Worm (Caenorhabditis elegans) whole organism, young adult: Measurements from ENCODE around the gene gtf-2F1.

Source experiments
- B0019.2 ChIP-seq: fragments of 200-800 bp; sonication (Bioruptor generic); conservative IDR thresholded peaks from 2 replicates; pipeline ENCODE4 v1.3.6; 2022; ENCODE audit warnings: missing genetic modification reagents, missing genetic modification characterization, missing compliant biosample characterization
- C17E4.6 ChIP-seq: fragments of 200-800 bp; sonication (Bioruptor generic); IDR thresholded peaks from 2 replicates; pipeline ENCODE4 v1.3.6; 2022; ENCODE audit warnings: missing genetic modification reagents, missing genetic modification characterization, missing compliant biosample characterization
- F10E7.11 ChIP-seq: sonication (generic microtip); optimal IDR thresholded peaks from 2 replicates; lab custom pipeline; 2017; ENCODE audit warnings: mild to moderate bottlenecking, missing genetic modification characterization, moderate library complexity, missing compliant biosample characterization
- F22D6.2 ChIP-seq: sonication (generic microtip); optimal IDR thresholded peaks from 2 replicates; lab custom pipeline; 2016; ENCODE audit warnings: mild to moderate bottlenecking, missing genetic modification characterization, missing compliant biosample characterization
- F23B12.7 ChIP-seq: sonication (generic microtip); optimal IDR thresholded peaks from 2 replicates; lab custom pipeline; 2017; ENCODE audit warnings: missing genetic modification characterization, mild to moderate bottlenecking, missing compliant biosample characterization, antibody characterized with exemption, moderate library complexity; ENCODE audit not compliant: insufficient read depth
- T26A5.8 ChIP-seq: sonication (generic microtip); optimal IDR thresholded peaks from 2 replicates; lab custom pipeline; 2016; ENCODE audit warnings: missing genetic modification characterization, missing compliant biosample characterization
- Y56A3A.18 ChIP-seq: fragments of 200-800 bp; sonication (Bioruptor generic); IDR thresholded peaks from 2 replicates; pipeline ENCODE4 v1.3.6; 2022; ENCODE audit warnings: missing genetic modification reagents, missing genetic modification characterization, missing compliant biosample characterization
- Y79H2A.3 ChIP-seq: fragments of 200-800 bp; sonication (Bioruptor generic); conservative IDR thresholded peaks from 2 replicates; pipeline ENCODE4 v1.3.6; 2022; ENCODE audit warnings: missing genetic modification reagents, missing genetic modification characterization, missing compliant biosample characterization
- Y95B8A.8 ChIP-seq: fragments of 200-800 bp; sonication (Bioruptor generic); IDR thresholded peaks from 2 replicates; pipeline ENCODE4 v1.3.6; 2022; ENCODE audit warnings: missing genetic modification reagents, missing genetic modification characterization, missing compliant biosample characterization
- akir-1 ChIP-seq: fragments of 200-800 bp; sonication (Bioruptor generic); optimal IDR thresholded peaks from 2 replicates; lab custom pipeline; 2018; ENCODE audit warnings: mild to moderate bottlenecking, missing genetic modification characterization, moderate library complexity, missing compliant biosample characterization
- athp-1 ChIP-seq: sonication (generic microtip); optimal IDR thresholded peaks from 2 replicates; lab custom pipeline; 2017; ENCODE audit warnings: mild to moderate bottlenecking, missing genetic modification characterization, missing compliant biosample characterization
- attf-3 ChIP-seq: fragments of 200-800 bp; sonication (Bioruptor generic); conservative IDR thresholded peaks from 2 replicates; pipeline ENCODE4 v1.3.6; 2022; ENCODE audit warnings: missing genetic modification reagents, missing genetic modification characterization, missing compliant biosample characterization
- ceh-27 ChIP-seq: fragments of 200-800 bp; sonication (Bioruptor generic); optimal IDR thresholded peaks from 2 replicates; lab custom pipeline; 2018; ENCODE audit warnings: mild to moderate bottlenecking, missing genetic modification characterization, moderate library complexity, missing compliant biosample characterization
- ceh-58 ChIP-seq: fragments of 200-800 bp; sonication (Bioruptor generic); IDR thresholded peaks from 2 replicates; pipeline ENCODE4 v1.3.6; 2022; ENCODE audit warnings: missing genetic modification characterization, missing compliant biosample characterization
- egl-18 ChIP-seq: fragments of 200-800 bp; sonication (Bioruptor generic); IDR thresholded peaks from 2 replicates; pipeline ENCODE4 v1.3.6; 2022; ENCODE audit warnings: missing genetic modification reagents, missing genetic modification characterization, missing compliant biosample characterization
- ekl-4 ChIP-seq: fragments of 200-800 bp; sonication (Bioruptor generic); IDR thresholded peaks from 2 replicates; pipeline ENCODE4 v1.3.6; 2022; ENCODE audit warnings: missing genetic modification reagents, missing genetic modification characterization, missing compliant biosample characterization
- fkh-3 ChIP-seq: sonication (generic microtip); optimal IDR thresholded peaks from 2 replicates; lab custom pipeline; 2016; ENCODE audit warnings: mild to moderate bottlenecking, missing genetic modification characterization, missing compliant biosample characterization
- him-1 ChIP-seq: sonication (generic microtip); optimal IDR thresholded peaks from 2 replicates; lab custom pipeline; 2016; ENCODE audit warnings: missing genotype, missing genetic modification reagents, missing genetic modification characterization, missing compliant biosample characterization
- hlh-26 ChIP-seq: fragments of 200-800 bp; sonication (Bioruptor generic); conservative IDR thresholded peaks from 2 replicates; pipeline ENCODE4 v1.3.6; 2022; ENCODE audit warnings: missing genetic modification reagents, missing genetic modification characterization, missing compliant biosample characterization
- hmg-20 ChIP-seq: fragments of 200-800 bp; sonication (Bioruptor generic); IDR thresholded peaks from 2 replicates; pipeline ENCODE4 v1.3.6; 2022; ENCODE audit warnings: missing genetic modification reagents, missing genetic modification characterization, missing compliant biosample characterization
- madf-6 ChIP-seq: fragments of 200-800 bp; sonication (Bioruptor generic); IDR thresholded peaks from 2 replicates; pipeline ENCODE4 v1.3.6; 2022; ENCODE audit warnings: missing genetic modification reagents, missing genetic modification characterization, missing compliant biosample characterization
- nfyb-1 ChIP-seq: fragments of 200-800 bp; sonication (Bioruptor generic); IDR thresholded peaks from 2 replicates; pipeline ENCODE4 v1.3.6; 2022; ENCODE audit warnings: missing genetic modification reagents, missing genetic modification characterization, missing compliant biosample characterization
- rpc-1 ChIP-seq, 2 experiments: fragments of 150-350 bp in 1 of 2; sonication (generic microtip) in 1 of 2; optimal IDR thresholded peaks; 2 replicates each; lab custom pipeline; 2014 to 2018; ENCODE audit warnings: missing biosample characterization in 1 of 2, missing genetic modification characterization in 1 of 2, missing genetic modification reagents in 1 of 2, missing genotype in 1 of 2
- snpc-1.1 ChIP-seq: sonication (generic microtip); optimal IDR thresholded peaks from 2 replicates; lab custom pipeline; 2017; ENCODE audit warnings: missing genetic modification characterization, mild to moderate bottlenecking, missing compliant biosample characterization, antibody characterized with exemption, moderate library complexity, missing genotype, missing genetic modification reagents; ENCODE audit not compliant: insufficient read depth
- snpc-1.3 ChIP-seq: sonication (generic microtip); optimal IDR thresholded peaks from 2 replicates; lab custom pipeline; 2017; ENCODE audit warnings: missing genetic modification characterization, mild to moderate bottlenecking, missing compliant biosample characterization, antibody characterized with exemption, moderate library complexity, missing genotype, missing genetic modification reagents; ENCODE audit not compliant: insufficient read depth
- somi-1 ChIP-seq: fragments of 200-800 bp; sonication (Bioruptor generic); optimal IDR thresholded peaks from 2 replicates; lab custom pipeline; 2018; ENCODE audit warnings: mild to moderate bottlenecking, missing genetic modification characterization, missing compliant biosample characterization
- tbp1 ChIP-seq: fragments of 200-800 bp; sonication (Bioruptor generic); optimal IDR thresholded peaks from 2 replicates; lab custom pipeline; 2018; ENCODE audit warnings: mild to moderate bottlenecking, missing genetic modification characterization, missing compliant biosample characterization
- tlf-1 ChIP-seq: fragments of 200-800 bp; sonication (Bioruptor generic); optimal IDR thresholded peaks from 2 replicates; lab custom pipeline; 2018; ENCODE audit warnings: mild to moderate bottlenecking, missing genetic modification characterization, missing compliant biosample characterization
- unc-130 ChIP-seq: sonication (generic microtip); optimal IDR thresholded peaks from 2 replicates; lab custom pipeline; 2016; ENCODE audit warnings: missing genetic modification reagents, missing genetic modification characterization, missing compliant biosample characterization
- zfh-2 ChIP-seq: fragments of 200-800 bp; sonication (Bioruptor generic); conservative IDR thresholded peaks from 2 replicates; pipeline ENCODE4 v1.3.6; 2022; ENCODE audit warnings: missing genetic modification reagents, missing genetic modification characterization, missing compliant biosample characterization
- zim-3 ChIP-seq: sonication (generic microtip); optimal IDR thresholded peaks from 2 replicates; lab custom pipeline; 2017; ENCODE audit warnings: mild to moderate bottlenecking, missing genetic modification characterization, moderate library complexity, missing compliant biosample characterization
- ztf-26 ChIP-seq: sonication (generic microtip); optimal IDR thresholded peaks from 2 replicates; lab custom pipeline; 2017; ENCODE audit warnings: missing genetic modification characterization, missing compliant biosample characterization
- ztf-3 ChIP-seq: fragments of 200-800 bp; sonication (Bioruptor generic); optimal IDR thresholded peaks from 2 replicates; lab custom pipeline; 2018; ENCODE audit warnings: mild to moderate bottlenecking, missing genetic modification characterization, missing compliant biosample characterization

Gene gtf-2F1

ce11 chrII:4334448-4334847, 33.0 kb downstream of the gtf-2F1 start, which contains the start of gene madf-3:
Gene madf-3, plus strand, starts transcription at chrII:4334748.
- TF ChIP-seq ekl-4 (no peak), tbp1 (GFP tag; lab: Kevin White, UChicago) (no peak), athp-1 (tag; lab: Kevin White, UChicago) (no peak), snpc-1.3 (no peak), tlf-1 (GFP tag; lab: Kevin White, UChicago) (no peak), zim-3 (tag; lab: Kevin White, UChicago) (no peak), rpc-1 (optimal IDR thresholded peaks at IDR 0.05; lab: Kevin White, UChicago) (no peak), rpc-1 (tag; optimal IDR thresholded peaks at IDR 0.05; lab: Kevin White, UChicago) (no peak), ceh-58 (GFP tag; lab: Robert Waterston, UW) (no peak), hmg-20 (no peak), fkh-3 (tag; lab: Kevin White, UChicago) (no peak)

- TF ChIP-seq unc-130 (GFP tag; lab: Kevin White, UChicago): no peak
- no peak for TF ChIP-seq hmg-20
- no peak for TF ChIP-seq hlh-26
- no peak for TF ChIP-seq akir-1 (GFP tag; lab: Kevin White, UChicago)
These were observed 36.3 kb downstream of the gtf-2F1 start for ce11 chrII:4337731-4338130.

ce11 chrII:4339882-4340281, 38.5 kb downstream of the gtf-2F1 start, which contains the start of gene athp-2:
Gene athp-2, plus strand, starts transcription at chrII:4340182.
- TF ChIP-seq him-1 (tag; lab: Kevin White, UChicago) (no peak), somi-1 (GFP tag; lab: Kevin White, UChicago) (no peak), F23B12.7 (tag; lab: Kevin White, UChicago) (no peak), tbp1 (GFP tag; lab: Kevin White, UChicago) (no peak), snpc-1.1 (tag; lab: Kevin White, UChicago) (no peak), Y56A3A.18 (GFP tag; lab: Robert Waterston, UW) (no peak), ceh-27 (GFP tag; lab: Kevin White, UChicago) (no peak), madf-6 (GFP tag; lab: Robert Waterston, UW) (no peak), F10E7.11 (tag; lab: Kevin White, UChicago) (no peak), F22D6.2 (no peak), Y95B8A.8 (GFP tag; lab: Robert Waterston, UW) (no peak), attf-3 (GFP tag; lab: Robert Waterston, UW) (no peak), ztf-3 (no peak), egl-18 (no peak), tlf-1 (GFP tag; lab: Kevin White, UChicago) (no peak)

- TF ChIP-seq C17E4.6 (GFP tag; lab: Robert Waterston, UW): no peak
- no peak for TF ChIP-seq B0019.2 (GFP tag; lab: Robert Waterston, UW)
- peak; percentile 90 for TF ChIP-seq nfyb-1 (GFP tag; lab: Robert Waterston, UW)
- TF ChIP-seq F22D6.2: no peak
- TF ChIP-seq ztf-26 (tag; lab: Kevin White, UChicago): no peak
- TF ChIP-seq ztf-3: no peak
- TF ChIP-seq Y79H2A.3 (GFP tag; lab: Robert Waterston, UW): no peak
- TF ChIP-seq T26A5.8 (tag; lab: Kevin White, UChicago): no peak
These were observed 40.1 kb downstream of the gtf-2F1 start for ce11 chrII:4341484-4341883.

- TF ChIP-seq zfh-2 (GFP tag; lab: Robert Waterston, UW) (peak; percentile 84), zim-3 (tag; lab: Kevin White, UChicago) (no peak)
- TF ChIP-seq, all 124 proteins: peak for 1
These were observed 42.9 kb downstream of the gtf-2F1 start for ce11 chrII:4344317-4344716.
